Worm (Caenorhabditis elegans) whole organism, L1 larva: ENCODE data around the gene clec-129.

Experiments
- C34B4.2 ChIP-seq: sonication (generic microtip); optimal IDR thresholded peaks from 2 replicates; lab custom pipeline; 2017; ENCODE audit warnings: mild to moderate bottlenecking, missing genetic modification characterization, missing compliant biosample characterization
- aly-2 ChIP-seq: fragments of 150-350 bp; optimal IDR thresholded peaks from 2 replicates; lab custom pipeline; 2014; ENCODE audit warnings: missing biosample characterization, missing genetic modification characterization
- ama-1 ChIP-seq: fragments of 150-350 bp; optimal IDR thresholded peaks from 2 replicates; lab custom pipeline; 2014
- blmp-1 ChIP-seq: fragments of 150-350 bp; optimal IDR thresholded peaks from 2 replicates; lab custom pipeline; 2014; ENCODE audit warnings: missing biosample characterization, missing genetic modification characterization
- ceh-63 ChIP-seq: fragments of 200-800 bp; sonication (Bioruptor generic); optimal IDR thresholded peaks from 2 replicates; lab custom pipeline; 2018; ENCODE audit warnings: mild to moderate bottlenecking, missing genetic modification characterization, missing compliant biosample characterization
- ceh-8 ChIP-seq: fragments of 200-800 bp; sonication (Bioruptor generic); optimal IDR thresholded peaks from 2 replicates; lab custom pipeline; 2018; ENCODE audit warnings: mild to moderate bottlenecking, missing genetic modification characterization, moderate library complexity, missing compliant biosample characterization
- ceh-82 ChIP-seq, 3 experiments: fragments of 150-350 bp in 1 of 3; sonication (generic microtip) in 2 of 3; optimal IDR thresholded peaks; 2 replicates each; lab custom pipeline; 2014 to 2017; ENCODE audit warnings: missing biosample characterization in 3 of 3, missing genetic modification characterization in 3 of 3
- ceh-88 ChIP-seq: fragments of 200-800 bp; sonication (Bioruptor generic); IDR thresholded peaks from 2 replicates; pipeline ENCODE4 v1.3.6; 2022; ENCODE audit warnings: missing genetic modification characterization, missing compliant biosample characterization
- dpl-1 ChIP-seq, 3 experiments: fragments of 150-350 bp in 2 of 3; sonication (generic microtip) in 1 of 3; optimal IDR thresholded peaks; 2 replicates each; lab custom pipeline; 2014 to 2017; ENCODE audit warnings: missing biosample characterization in 3 of 3, missing genetic modification characterization in 3 of 3, missing genetic modification reagents in 3 of 3
- dsc-1 ChIP-seq: sonication (generic microtip); optimal IDR thresholded peaks from 2 replicates; lab custom pipeline; 2016; ENCODE audit warnings: mild to moderate bottlenecking, missing genetic modification characterization, missing compliant biosample characterization
- efl-1 ChIP-seq, 4 experiments: fragments of 150-350 bp; optimal IDR thresholded peaks in 3 of 4; peaks in 1 of 4; 1 replicate in 1 of 4; 2 replicates in 3 of 4; lab custom pipeline; 2014; ENCODE audit warnings: missing biosample characterization in 2 of 4, missing genetic modification characterization in 2 of 4, missing genetic modification reagents in 2 of 4
- elt-2 ChIP-seq: sonication (generic microtip); optimal IDR thresholded peaks from 2 replicates; lab custom pipeline; 2016; ENCODE audit warnings: missing genetic modification characterization, mild to moderate bottlenecking, inconsistent platforms, missing compliant biosample characterization, missing genetic modification reagents
- fos-1 ChIP-seq: fragments of 150-350 bp; optimal IDR thresholded peaks from 2 replicates; lab custom pipeline; 2014; ENCODE audit warnings: missing biosample characterization, missing genetic modification characterization
- grh-1 ChIP-seq: fragments of 200-800 bp; sonication (Bioruptor generic); IDR thresholded peaks from 2 replicates; pipeline ENCODE4 v1.3.6; 2022; ENCODE audit warnings: missing genetic modification reagents, missing genetic modification characterization, missing compliant biosample characterization
- hlh-17 ChIP-seq: fragments of 200-800 bp; sonication (Bioruptor generic); optimal IDR thresholded peaks from 2 replicates; lab custom pipeline; 2018; ENCODE audit warnings: missing genetic modification characterization, mild to moderate bottlenecking, missing compliant biosample characterization, moderate library complexity, borderline replicate concordance
- isw-1 ChIP-seq: fragments of 200-800 bp; sonication (Bioruptor generic); IDR thresholded peaks from 2 replicates; pipeline ENCODE4 v1.3.6; 2022; ENCODE audit warnings: missing genetic modification characterization, missing compliant biosample characterization
- lin-13 ChIP-seq: fragments of 150-350 bp; optimal IDR thresholded peaks from 2 replicates; lab custom pipeline; 2014; ENCODE audit warnings: missing biosample characterization, missing genetic modification reagents, missing genetic modification characterization
- lir-3 ChIP-seq: sonication (generic microtip); optimal IDR thresholded peaks from 2 replicates; lab custom pipeline; 2016; ENCODE audit warnings: mild to moderate bottlenecking, missing genetic modification characterization, moderate library complexity, missing compliant biosample characterization; ENCODE audit not compliant: poor library complexity
- lsy-2 ChIP-seq, 2 experiments: fragments of 150-350 bp; optimal IDR thresholded peaks; 2 replicates each; lab custom pipeline; 2014; ENCODE audit warnings: missing biosample characterization in 2 of 2, missing genetic modification characterization in 2 of 2
- mdl-1 ChIP-seq, 2 experiments: fragments of 150-350 bp; optimal IDR thresholded peaks; 2 replicates each; lab custom pipeline; 2014 to 2017; ENCODE audit warnings: missing biosample characterization in 2 of 2, missing genetic modification characterization in 2 of 2, inconsistent platforms in 1 of 2
- nhr-11 ChIP-seq: fragments of 150-350 bp; optimal IDR thresholded peaks from 2 replicates; lab custom pipeline; 2014; ENCODE audit warnings: missing biosample characterization, missing genetic modification characterization
- nhr-12 ChIP-seq: sonication (generic microtip); optimal IDR thresholded peaks from 2 replicates; lab custom pipeline; 2017; ENCODE audit warnings: missing biosample characterization, missing genetic modification characterization
- nhr-237 ChIP-seq: fragments of 150-350 bp; optimal IDR thresholded peaks from 2 replicates; lab custom pipeline; 2014; ENCODE audit warnings: missing biosample characterization, missing genetic modification characterization
- nhr-28 ChIP-seq: fragments of 150-350 bp; optimal IDR thresholded peaks from 2 replicates; lab custom pipeline; 2014; ENCODE audit warnings: missing biosample characterization, missing genetic modification characterization
- nhr-71 ChIP-seq: sonication (generic microtip); optimal IDR thresholded peaks from 2 replicates; lab custom pipeline; 2016; ENCODE audit warnings: mild to moderate bottlenecking, missing genetic modification characterization, moderate library complexity, missing compliant biosample characterization
- nhr-76 ChIP-seq: sonication (generic microtip); optimal IDR thresholded peaks from 2 replicates; lab custom pipeline; 2017; ENCODE audit warnings: missing biosample characterization, missing genetic modification characterization
- nhr-77 ChIP-seq: fragments of 150-350 bp; optimal IDR thresholded peaks from 2 replicates; lab custom pipeline; 2014; ENCODE audit warnings: missing biosample characterization, missing genetic modification characterization
- nhr-90 ChIP-seq: sonication (generic microtip); optimal IDR thresholded peaks from 2 replicates; lab custom pipeline; 2016; ENCODE audit warnings: mild to moderate bottlenecking, missing genetic modification characterization, missing compliant biosample characterization; ENCODE audit not compliant: poor library complexity
- pag-3 ChIP-seq: sonication (generic microtip); optimal IDR thresholded peaks from 2 replicates; lab custom pipeline; 2017; ENCODE audit warnings: missing genetic modification characterization, mild to moderate bottlenecking, missing compliant biosample characterization, antibody characterized with exemption, borderline replicate concordance; ENCODE audit not compliant: insufficient read depth
- pqm-1 ChIP-seq: sonication (generic microtip); optimal IDR thresholded peaks from 3 replicates; lab custom pipeline; 2017; ENCODE audit warnings: missing biosample characterization, missing genetic modification characterization
- snpc-4 ChIP-seq: fragments of 150-350 bp; optimal IDR thresholded peaks from 2 replicates; lab custom pipeline; 2014; ENCODE audit warnings: missing biosample characterization, missing genetic modification characterization
- snu-23 ChIP-seq: sonication (generic microtip); optimal IDR thresholded peaks from 2 replicates; lab custom pipeline; 2016; ENCODE audit warnings: missing genetic modification characterization, missing compliant biosample characterization
- sox-4 ChIP-seq: sonication (generic microtip); optimal IDR thresholded peaks from 2 replicates; lab custom pipeline; 2016; ENCODE audit warnings: missing genetic modification characterization, missing compliant biosample characterization
- swsn-7 ChIP-seq: sonication (generic microtip); optimal IDR thresholded peaks from 2 replicates; lab custom pipeline; 2016; ENCODE audit warnings: missing genetic modification characterization, missing compliant biosample characterization
- tlp-1 ChIP-seq: fragments of 150-350 bp; optimal IDR thresholded peaks from 2 replicates; lab custom pipeline; 2014; ENCODE audit warnings: missing biosample characterization, missing genetic modification characterization
- unc-86 ChIP-seq: sonication (generic microtip); optimal IDR thresholded peaks from 2 replicates; lab custom pipeline; 2016; ENCODE audit warnings: missing genetic modification characterization, missing compliant biosample characterization
- unc-98 ChIP-seq: fragments of 200-800 bp; sonication (Bioruptor generic); IDR thresholded peaks from 2 replicates; pipeline ENCODE4 v1.3.6; 2022; ENCODE audit warnings: missing genetic modification characterization, missing compliant biosample characterization
- vab-15 ChIP-seq: sonication (generic microtip); optimal IDR thresholded peaks from 2 replicates; lab custom pipeline; 2017; ENCODE audit warnings: missing genotype, mild to moderate bottlenecking, missing genetic modification characterization, missing compliant biosample characterization
- xbp-1 ChIP-seq: sonication (generic microtip); optimal IDR thresholded peaks from 2 replicates; lab custom pipeline; 2016; ENCODE audit warnings: missing genetic modification characterization, missing compliant biosample characterization
- zag-1 ChIP-seq: fragments of 150-350 bp; optimal IDR thresholded peaks from 2 replicates; lab custom pipeline; 2014; ENCODE audit warnings: missing biosample characterization, missing genetic modification characterization
- ztf-4 ChIP-seq: fragments of 150-350 bp; optimal IDR thresholded peaks from 2 replicates; lab custom pipeline; 2014; ENCODE audit warnings: missing biosample characterization, missing genetic modification characterization

The clec-129 gene

DNA sequence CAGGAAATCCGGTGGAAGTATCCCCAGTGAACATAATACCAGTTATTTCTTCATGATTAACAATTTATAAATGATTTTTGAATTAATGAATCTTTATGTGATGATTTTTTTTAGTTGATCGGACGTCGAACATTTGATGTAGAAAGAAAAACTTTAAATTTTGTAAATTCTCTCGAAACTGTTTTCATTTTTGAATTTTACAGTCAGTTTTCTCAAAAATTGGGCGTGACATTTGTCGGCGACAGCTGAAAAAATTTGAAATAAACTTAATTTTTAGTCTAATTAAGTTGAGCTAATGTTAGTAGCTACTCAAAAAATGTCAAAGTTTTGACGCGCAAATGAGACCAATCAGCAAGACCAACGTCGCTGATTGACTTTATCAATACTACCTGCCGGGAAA lies 12.1 kb downstream of the clec-129 start, which contains the start of gene srh-60:
TSS of gene srh-60 (plus strand) at position 301 of the 400 bp plus-strand sequence.
- TF ChIP-seq efl-1 (optimal IDR thresholded peaks at IDR 0.05; lab: Kevin White, UChicago) (no peak), efl-1 (GFP tag; optimal IDR thresholded peaks at IDR 0.05 in 1 of 2; lab: Kevin White, UChicago) (no peak), nhr-76 (tag; lab: Kevin White, UChicago) (no peak), ceh-63 (GFP tag; lab: Kevin White, UChicago) (no peak), nhr-12 (tag; lab: Kevin White, UChicago) (no peak), nhr-77 (tag; lab: Kevin White, UChicago) (no peak), ceh-88 (GFP tag; lab: Robert Waterston, UW) (no peak), sox-4 (tag; lab: Kevin White, UChicago) (no peak), lir-3 (tag; lab: Kevin White, UChicago) (no peak), mdl-1 (tag; optimal IDR thresholded peaks at IDR 0.05; lab: Kevin White, UChicago) (no peak)

ce11 chrII:3595339-3595738 lies 24.1 kb downstream of the clec-129 start, which contains the start of gene Y49F6A.12:
Gene Y49F6A.12 (plus strand): TSS chrII:3595639.
- no peak for TF ChIP-seq nhr-237 (tag; lab: Kevin White, UChicago)
- no peak for TF ChIP-seq dsc-1 (tag; lab: Kevin White, UChicago)
- TF ChIP-seq nhr-11 (tag; lab: Kevin White, UChicago): no peak
- no peak for TF ChIP-seq zag-1 (tag; lab: Kevin White, UChicago)
- no peak for TF ChIP-seq ztf-4 (tag; lab: Kevin White, UChicago)
- no peak for TF ChIP-seq sox-4 (tag; lab: Kevin White, UChicago)
- no peak for TF ChIP-seq lin-13 (GFP tag; lab: Kevin White, UChicago)
- no peak for TF ChIP-seq elt-2 (tag; lab: Kevin White, UChicago)
- TF ChIP-seq unc-98 (GFP tag; lab: Robert Waterston, UW): no peak
- no peak for TF ChIP-seq grh-1
- TF ChIP-seq efl-1 (optimal IDR thresholded peaks at IDR 0.05; lab: Kevin White, UChicago): no peak
- no peak for TF ChIP-seq efl-1 (GFP tag; optimal IDR thresholded peaks at IDR 0.05 in 1 of 2; lab: Kevin White, UChicago)
- TF ChIP-seq blmp-1 (tag; lab: Kevin White, UChicago): no peak
- no peak for TF ChIP-seq lsy-2 (tag; optimal IDR thresholded peaks at IDR 0.05; lab: Kevin White, UChicago)
- no peak for TF ChIP-seq unc-86 (tag; lab: Kevin White, UChicago)
- TF ChIP-seq ceh-8 (GFP tag; lab: Kevin White, UChicago): no peak
- TF ChIP-seq ceh-63 (GFP tag; lab: Kevin White, UChicago): no peak
- no peak for TF ChIP-seq nhr-28 (tag; lab: Kevin White, UChicago)
- TF ChIP-seq, all 84 proteins: peak for 0

DNA sequence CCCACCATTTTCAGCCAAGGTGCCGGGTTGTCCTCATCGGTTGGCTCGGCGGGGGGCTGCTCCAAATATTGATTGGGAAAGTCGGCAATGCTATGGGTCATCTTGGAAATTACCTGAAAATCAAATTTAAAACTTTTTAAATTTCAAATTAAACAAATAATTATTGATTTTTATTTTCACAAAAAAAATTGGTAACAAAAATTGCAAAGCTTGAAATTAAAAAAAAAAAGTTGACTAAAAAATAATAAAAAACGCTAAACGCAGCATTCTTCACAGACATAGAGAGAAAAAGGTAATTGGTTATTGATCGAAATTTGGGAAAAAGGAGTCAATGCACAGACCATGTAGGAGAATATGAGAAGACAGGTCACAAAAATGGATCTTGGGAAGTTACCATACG lies 27.4 kb downstream of the clec-129 start, which contains the start of gene Y49F6A.11:
TSS of gene Y49F6A.11 (minus strand) at position 101 of the 400 bp plus-strand sequence.
- TF ChIP-seq pqm-1 (tag; lab: Kevin White, UChicago): no peak
- TF ChIP-seq aly-2: no peak
- no peak for TF ChIP-seq vab-15
- TF ChIP-seq pag-3 (tag; lab: Kevin White, UChicago): no peak
- no peak for TF ChIP-seq xbp-1
- TF ChIP-seq snu-23 (GFP tag; lab: Kevin White, UChicago): no peak
- TF ChIP-seq nhr-71 (tag; lab: Kevin White, UChicago): no peak
- no peak for TF ChIP-seq ceh-82 (tag; optimal IDR thresholded peaks at IDR 0.05; lab: Kevin White, UChicago)
- TF ChIP-seq ceh-63 (GFP tag; lab: Kevin White, UChicago): no peak
- no peak for TF ChIP-seq hlh-17 (GFP tag; lab: Kevin White, UChicago)
- TF ChIP-seq dpl-1 (GFP tag; optimal IDR thresholded peaks at IDR 0.05; lab: Kevin White, UChicago): no peak
- TF ChIP-seq isw-1 (GFP tag; lab: Robert Waterston, UW): no peak
- no peak for TF ChIP-seq nhr-90 (tag; lab: Kevin White, UChicago)
- TF ChIP-seq snpc-4: no peak
- TF ChIP-seq ama-1: no peak
- no peak for TF ChIP-seq tlp-1 (tag; lab: Kevin White, UChicago)
- no peak for TF ChIP-seq fos-1 (tag; lab: Kevin White, UChicago)
- TF ChIP-seq nhr-28 (tag; lab: Kevin White, UChicago): no peak
- no peak for TF ChIP-seq swsn-7 (tag; lab: Kevin White, UChicago)
- no peak for TF ChIP-seq C34B4.2 (tag; lab: Kevin White, UChicago)
- TF ChIP-seq, all 84 proteins: peak for 0
